Worm (Caenorhabditis elegans): ENCODE measurements around the gene C27H6.8.

DNA sequence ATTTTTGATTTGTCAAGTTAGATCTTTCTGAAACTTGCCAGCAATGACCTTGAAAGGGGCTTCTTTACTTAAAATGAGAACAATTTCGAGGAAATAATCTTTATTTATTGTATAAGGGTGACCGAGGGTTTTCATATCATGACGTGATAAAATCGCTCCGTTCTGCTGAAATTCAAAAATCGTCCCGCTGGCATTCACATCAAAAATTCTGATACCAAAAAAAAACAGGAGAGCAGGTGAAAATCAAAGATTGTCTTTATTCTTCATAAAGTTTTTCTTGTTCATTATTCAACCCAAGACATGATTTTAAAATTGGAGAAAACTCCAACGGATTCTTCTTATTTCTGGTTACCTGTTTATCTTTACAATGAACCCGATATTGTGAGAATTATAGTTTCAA, 43.5 kb downstream of the C27H6.8 start, which contains the start of gene sre-28:
- no peak for TF ChIP-seq pes-1 (GFP tag; IDR thresholded peaks at IDR 0.05)
- no peak for TF ChIP-seq ets-7 (tag; optimal IDR thresholded peaks at IDR 0.05)
- TF ChIP-seq B0310.2 (tag; optimal IDR thresholded peaks at IDR 0.05), result no peak

Measured in whole organism, early embryonic.